Worm (Caenorhabditis elegans) whole organism, midembryonic: ENCODE measurements around the gene R02C2.1.

ENCODE experiments used
- T22C8.4 ChIP-seq: fragments of 200-800 bp; sonication (Bioruptor generic); IDR thresholded peaks from 2 replicates; pipeline ENCODE4 v1.3.6; 2022; ENCODE audit warnings: missing genetic modification characterization, missing compliant biosample characterization
- cog-1 ChIP-seq: sonication (generic microtip); optimal IDR thresholded peaks from 2 replicates; lab custom pipeline; 2016; ENCODE audit warnings: missing genetic modification characterization, missing compliant biosample characterization
- flt-1 ChIP-seq: fragments of 200-800 bp; sonication (Bioruptor generic); IDR thresholded peaks from 2 replicates; pipeline ENCODE4 v1.3.6; 2022; ENCODE audit warnings: missing genetic modification characterization, missing compliant biosample characterization
- klf-2 ChIP-seq: fragments of 200-800 bp; sonication (Bioruptor generic); conservative IDR thresholded peaks from 2 replicates; pipeline ENCODE4 v1.3.6; 2022; ENCODE audit warnings: missing genetic modification reagents, missing genetic modification characterization, missing compliant biosample characterization
- med-1 ChIP-seq: sonication (generic microtip); optimal IDR thresholded peaks from 2 replicates; lab custom pipeline; 2017; ENCODE audit warnings: missing genetic modification characterization, mild to moderate bottlenecking, missing compliant biosample characterization, antibody characterized with exemption, missing genetic modification reagents; ENCODE audit not compliant: insufficient read depth
- ref-1 ChIP-seq: fragments of 200-800 bp; sonication (Bioruptor generic); conservative IDR thresholded peaks from 2 replicates; pipeline ENCODE4 v1.3.6; 2022; ENCODE audit warnings: missing genetic modification reagents, missing genetic modification characterization, missing compliant biosample characterization
- tab-1 ChIP-seq: fragments of 200-800 bp; sonication (Bioruptor generic); IDR thresholded peaks from 2 replicates; pipeline ENCODE4 v1.3.6; 2022; ENCODE audit warnings: missing genetic modification characterization, missing compliant biosample characterization
- ztf-23 ChIP-seq: fragments of 200-800 bp; sonication (Bioruptor generic); IDR thresholded peaks from 2 replicates; pipeline ENCODE4 v1.3.6; 2022; ENCODE audit warnings: missing genetic modification reagents, missing genetic modification characterization, missing compliant biosample characterization
- ztf-29 ChIP-seq: fragments of 200-800 bp; sonication (Bioruptor generic); IDR thresholded peaks from 2 replicates; pipeline ENCODE4 v1.3.6; 2022; ENCODE audit warnings: missing genetic modification reagents, missing genetic modification characterization, missing compliant biosample characterization

R02C2.1 gene

DNA sequence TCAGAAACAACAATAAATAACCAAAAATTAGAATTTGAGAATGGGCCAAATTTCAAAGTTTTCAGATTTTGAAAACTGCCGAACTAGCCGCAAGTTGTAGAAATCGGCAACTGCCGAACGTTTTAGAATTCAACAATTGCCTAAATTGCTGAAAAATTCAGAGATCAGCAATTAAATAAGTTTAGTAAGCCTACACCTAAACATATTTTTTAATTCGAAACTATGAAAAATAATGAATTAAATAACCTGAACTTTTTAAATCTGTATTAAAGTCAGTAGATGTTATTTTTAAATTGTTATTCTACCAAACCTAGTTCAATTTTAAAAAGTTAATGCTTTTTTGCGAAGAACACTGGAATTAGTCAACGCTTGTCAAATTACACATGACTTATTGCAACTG lies 20.7 kb upstream of the R02C2.1 start, which contains the start of gene nhr-204:
Gene nhr-204 (minus strand): TSS at position 101 of the 400 bp plus-strand sequence.
- TF ChIP-seq ztf-23 (no peak), ztf-29 (GFP tag; lab: Robert Waterston, UW) (no peak), flt-1 (GFP tag; lab: Robert Waterston, UW) (no peak), tab-1 (GFP tag; lab: Robert Waterston, UW) (no peak)

- TF ChIP-seq T22C8.4 (GFP tag; lab: Robert Waterston, UW) (no peak), tab-1 (GFP tag; lab: Robert Waterston, UW) (no peak), ztf-23 (no peak), flt-1 (GFP tag; lab: Robert Waterston, UW) (no peak), med-1 (GFP tag; lab: Kevin White, UChicago) (no peak), klf-2 (no peak), cog-1 (tag; lab: Kevin White, UChicago) (no peak), ref-1 (GFP tag; lab: Robert Waterston, UW) (no peak), ztf-29 (GFP tag; lab: Robert Waterston, UW) (no peak)
Measured at ce11 chrV:254591-254990, 16.6 kb upstream of the R02C2.1 start, which contains the start of gene str-121. Gene str-121, minus strand, starts transcription at chrV:254691.

- no peak for TF ChIP-seq tab-1 (GFP tag; lab: Robert Waterston, UW)
- TF ChIP-seq flt-1 (GFP tag; lab: Robert Waterston, UW), result no peak
- no peak for TF ChIP-seq T22C8.4 (GFP tag; lab: Robert Waterston, UW)
- no peak for TF ChIP-seq ztf-29 (GFP tag; lab: Robert Waterston, UW)
- TF ChIP-seq ztf-23, result no peak
- TF ChIP-seq cog-1 (tag; lab: Kevin White, UChicago), result no peak
- no peak for TF ChIP-seq klf-2
- TF ChIP-seq med-1 (GFP tag; lab: Kevin White, UChicago), result no peak
- TF ChIP-seq ref-1 (GFP tag; lab: Robert Waterston, UW), result no peak
Measured at ce11 chrV:251652-252051, 13.7 kb upstream of the R02C2.1 start, which contains the start of gene oac-39. Gene oac-39, minus strand, starts transcription at chrV:251752.

DNA sequence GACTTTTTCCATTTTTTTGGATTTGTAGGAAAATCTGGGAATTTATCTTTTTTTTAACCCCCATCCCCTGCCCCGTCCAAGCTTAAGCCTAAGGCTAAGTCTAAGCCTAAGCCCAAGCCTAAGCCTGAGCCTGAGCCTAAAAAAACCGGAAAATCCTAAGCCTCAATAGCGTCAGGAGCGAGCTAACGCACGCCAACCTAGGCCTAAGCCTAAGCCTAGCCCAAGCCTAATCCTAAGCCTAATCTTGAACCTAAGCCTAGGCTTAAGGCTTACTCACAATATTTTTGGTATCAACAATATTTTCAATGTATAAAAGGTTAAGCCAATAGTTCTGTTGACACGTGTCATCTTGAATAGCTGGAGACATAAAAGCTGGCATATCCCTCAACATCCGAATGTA lies 10.6 kb upstream of the R02C2.1 start:
- no peak for TF ChIP-seq flt-1 (GFP tag; lab: Robert Waterston, UW)
- TF ChIP-seq ztf-29 (GFP tag; lab: Robert Waterston, UW), result no peak
- TF ChIP-seq T22C8.4 (GFP tag; lab: Robert Waterston, UW), result no peak
- TF ChIP-seq ref-1 (GFP tag; lab: Robert Waterston, UW), result no peak
- TF ChIP-seq tab-1 (GFP tag; lab: Robert Waterston, UW), result no peak
- no peak for TF ChIP-seq ztf-23
- TF ChIP-seq med-1 (GFP tag; lab: Kevin White, UChicago), result no peak
- TF ChIP-seq cog-1 (tag; lab: Kevin White, UChicago), result no peak

ce11 chrV:247576-247975 lies 9.6 kb upstream of the R02C2.1 start:
- TF ChIP-seq flt-1 (GFP tag; lab: Robert Waterston, UW) (no peak), ztf-29 (GFP tag; lab: Robert Waterston, UW) (no peak), cog-1 (tag; lab: Kevin White, UChicago) (no peak), ref-1 (GFP tag; lab: Robert Waterston, UW) (no peak), klf-2 (no peak), T22C8.4 (GFP tag; lab: Robert Waterston, UW) (no peak), ztf-23 (no peak), tab-1 (GFP tag; lab: Robert Waterston, UW) (no peak), med-1 (GFP tag; lab: Kevin White, UChicago) (no peak)

- TF ChIP-seq med-1 (GFP tag; lab: Kevin White, UChicago) (no peak), ref-1 (GFP tag; lab: Robert Waterston, UW) (no peak), klf-2 (no peak), tab-1 (GFP tag; lab: Robert Waterston, UW) (no peak)
Measured at ce11 chrV:246097-246496, 8.1 kb upstream of the R02C2.1 start, which contains the start of gene kin-34. Gene kin-34, minus strand, starts transcription at chrV:246197.

DNA sequence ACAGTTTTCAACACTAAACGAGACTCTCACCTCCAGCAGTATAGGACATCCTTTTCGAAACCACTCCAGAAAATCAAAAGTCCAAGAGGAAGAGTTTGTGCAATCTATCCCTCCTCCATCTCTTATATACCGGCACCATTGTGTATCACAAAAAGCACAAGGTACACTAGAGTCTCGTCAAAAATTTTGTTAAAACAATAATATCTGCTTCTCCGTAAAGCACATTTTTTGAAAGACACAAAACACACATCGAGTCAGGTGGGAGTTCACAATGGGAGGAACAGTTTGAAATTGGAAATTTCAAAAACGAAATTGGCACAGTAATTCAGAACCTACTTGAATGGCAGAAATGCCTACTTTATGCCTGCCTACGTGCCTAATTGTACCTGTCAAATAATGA lies 4.5 kb upstream of the R02C2.1 start, which contains the start of gene R02C2.7:
Gene R02C2.7 (minus strand): TSS at position 101 of the 400 bp plus-strand sequence.
- no peak for TF ChIP-seq klf-2
- TF ChIP-seq med-1 (GFP tag; lab: Kevin White, UChicago), result no peak
- TF ChIP-seq T22C8.4 (GFP tag; lab: Robert Waterston, UW), result no peak
- TF ChIP-seq ref-1 (GFP tag; lab: Robert Waterston, UW), result no peak
- TF ChIP-seq tab-1 (GFP tag; lab: Robert Waterston, UW), result no peak
- TF ChIP-seq ztf-23, result no peak
- TF ChIP-seq flt-1 (GFP tag; lab: Robert Waterston, UW), result no peak
- no peak for TF ChIP-seq ztf-29 (GFP tag; lab: Robert Waterston, UW)
- no peak for TF ChIP-seq cog-1 (tag; lab: Kevin White, UChicago)

DNA sequence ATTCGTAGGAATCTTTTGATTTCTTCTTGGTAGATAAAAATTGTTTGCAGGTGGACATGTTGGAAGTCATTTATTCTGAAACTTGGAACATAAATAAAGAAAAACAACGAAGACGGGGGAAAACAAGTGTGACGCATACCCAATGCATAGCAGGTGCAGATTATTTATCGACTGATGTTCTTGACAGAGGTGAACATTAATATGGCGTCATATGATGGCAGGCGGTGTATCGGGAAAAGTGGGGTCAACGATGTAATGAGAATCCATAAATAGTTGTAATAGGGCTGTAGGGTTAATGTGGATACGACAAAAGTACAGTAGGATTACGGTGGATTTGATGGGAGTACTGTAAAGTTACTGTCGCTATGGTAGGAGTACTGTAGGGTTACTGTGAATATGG lies 2.3 kb upstream of the R02C2.1 start, which contains the start of gene txt-2:
Gene txt-2 (minus strand): TSS at position 214 of the 400 bp plus-strand sequence.
- TF ChIP-seq med-1 (GFP tag; lab: Kevin White, UChicago) (no peak), cog-1 (tag; lab: Kevin White, UChicago) (no peak), ztf-23 (no peak), klf-2 (no peak), ref-1 (GFP tag; lab: Robert Waterston, UW) (no peak), tab-1 (GFP tag; lab: Robert Waterston, UW) (no peak), flt-1 (GFP tag; lab: Robert Waterston, UW) (no peak), T22C8.4 (GFP tag; lab: Robert Waterston, UW) (no peak), ztf-29 (GFP tag; lab: Robert Waterston, UW) (no peak)

DNA sequence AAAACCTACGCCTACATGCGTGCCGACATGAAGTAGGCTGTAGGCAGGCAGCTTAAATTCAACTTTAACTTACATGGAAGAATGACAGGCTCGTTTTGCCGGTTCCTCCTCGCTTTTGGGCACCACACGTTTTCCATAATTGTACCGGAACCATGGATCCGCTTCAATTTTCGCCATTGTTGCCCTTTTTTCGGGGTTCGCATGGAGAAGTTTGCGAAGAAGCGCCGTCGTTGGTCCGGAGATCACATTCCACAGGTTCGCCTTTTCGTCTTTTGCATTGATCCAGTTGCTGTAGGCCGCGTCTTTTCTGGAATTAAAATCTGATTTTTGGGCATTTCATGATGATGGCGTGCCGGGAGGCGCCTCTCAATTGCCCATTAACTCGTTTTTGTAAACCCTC lies 982 bp downstream of the R02C2.1 start:
- no peak for TF ChIP-seq T22C8.4 (GFP tag; lab: Robert Waterston, UW)
- TF ChIP-seq klf-2, result no peak
- no peak for TF ChIP-seq ztf-29 (GFP tag; lab: Robert Waterston, UW)
- no peak for TF ChIP-seq ztf-23
- no peak for TF ChIP-seq ref-1 (GFP tag; lab: Robert Waterston, UW)
- no peak for TF ChIP-seq cog-1 (tag; lab: Kevin White, UChicago)
- no peak for TF ChIP-seq med-1 (GFP tag; lab: Kevin White, UChicago)
- TF ChIP-seq flt-1 (GFP tag; lab: Robert Waterston, UW), result no peak
- no peak for TF ChIP-seq tab-1 (GFP tag; lab: Robert Waterston, UW)
